Worm (Caenorhabditis elegans) whole organism, L4 larva: Measurements from ENCODE around the gene T06D4.1.

Experiments used
- F26F4.8 ChIP-seq: fragments of 200-800 bp; sonication (Bioruptor generic); conservative IDR thresholded peaks from 2 replicates; pipeline ENCODE4 v1.3.6; 2022; ENCODE audit warnings: missing genetic modification characterization, missing compliant biosample characterization
- F44E2.7 ChIP-seq: fragments of 200-800 bp; sonication (Bioruptor generic); IDR thresholded peaks from 2 replicates; pipeline ENCODE4 v2.1.2; 2022; ENCODE audit warnings: missing genetic modification characterization, missing compliant biosample characterization
- F49E8.2 ChIP-seq: sonication (generic microtip); optimal IDR thresholded peaks from 2 replicates; lab custom pipeline; 2016; ENCODE audit warnings: missing compliant biosample characterization, mild to moderate bottlenecking, missing genetic modification characterization, borderline replicate concordance
- T20F7.1 ChIP-seq: fragments of 200-800 bp; sonication (Bioruptor generic); optimal IDR thresholded peaks from 2 replicates; lab custom pipeline; 2018; ENCODE audit warnings: mild to moderate bottlenecking, missing genetic modification characterization, missing compliant biosample characterization
- T26A8.4 ChIP-seq: fragments of 200-800 bp; sonication (Bioruptor generic); IDR thresholded peaks from 2 replicates; pipeline ENCODE4 v1.3.6; 2022; ENCODE audit warnings: missing genetic modification characterization, missing compliant biosample characterization
- Y105C5A.15 ChIP-seq: fragments of 200-800 bp; sonication (Bioruptor generic); IDR thresholded peaks from 2 replicates; pipeline ENCODE4 v1.3.6; 2022; ENCODE audit warnings: missing genetic modification characterization, missing compliant biosample characterization
- Y48G9A.11 ChIP-seq: fragments of 200-800 bp; sonication (Bioruptor generic); IDR thresholded peaks from 2 replicates; pipeline ENCODE4 v1.3.6; 2022; ENCODE audit warnings: missing genetic modification reagents, missing genetic modification characterization, missing compliant biosample characterization
- Y5F2A.4 ChIP-seq: fragments of 200-800 bp; sonication (Bioruptor generic); optimal IDR thresholded peaks from 2 replicates; lab custom pipeline; 2018; ENCODE audit warnings: mild to moderate bottlenecking, missing genetic modification characterization, missing compliant biosample characterization
- arid-1 ChIP-seq: fragments of 200-800 bp; sonication (Bioruptor generic); conservative IDR thresholded peaks from 2 replicates; pipeline ENCODE4 v1.3.6; 2022; ENCODE audit warnings: missing genetic modification reagents, missing genetic modification characterization, missing compliant biosample characterization
- ceh-28 ChIP-seq: fragments of 150-350 bp; optimal IDR thresholded peaks from 2 replicates; lab custom pipeline; 2014; ENCODE audit warnings: missing biosample characterization, missing genetic modification reagents, missing genetic modification characterization
- ceh-32 ChIP-seq: sonication (generic microtip); optimal IDR thresholded peaks from 2 replicates; lab custom pipeline; 2016; ENCODE audit warnings: mild to moderate bottlenecking, missing genetic modification characterization, missing compliant biosample characterization; ENCODE audit not compliant: poor library complexity
- ceh-62 ChIP-seq: sonication (generic microtip); optimal IDR thresholded peaks from 2 replicates; lab custom pipeline; 2017; ENCODE audit warnings: missing biosample characterization, missing genetic modification characterization
- ctbp-1 ChIP-seq: fragments of 200-800 bp; sonication (Bioruptor generic); IDR thresholded peaks from 2 replicates; pipeline ENCODE4 v1.3.6; 2022; ENCODE audit warnings: missing genetic modification reagents, missing genetic modification characterization, missing compliant biosample characterization
- dmd-8 ChIP-seq: fragments of 200-800 bp; sonication (Bioruptor generic); IDR thresholded peaks from 2 replicates; pipeline ENCODE4 v1.3.6; 2022; ENCODE audit warnings: missing genetic modification characterization, missing compliant biosample characterization
- dpl-1 ChIP-seq: fragments of 150-350 bp; optimal IDR thresholded peaks from 2 replicates; lab custom pipeline; 2014; ENCODE audit warnings: missing biosample characterization, missing genetic modification reagents, missing genetic modification characterization
- dve-1 ChIP-seq: sonication (generic microtip); optimal IDR thresholded peaks from 2 replicates; lab custom pipeline; 2017; ENCODE audit warnings: antibody characterized with exemption, mild to moderate bottlenecking, missing genetic modification characterization, missing compliant biosample characterization; ENCODE audit not compliant: insufficient read depth
- egl-27 ChIP-seq: sonication (generic microtip); optimal IDR thresholded peaks from 3 replicates; lab custom pipeline; 2017; ENCODE audit warnings: missing biosample characterization, missing genetic modification reagents, missing genetic modification characterization
- fkh-10 ChIP-seq: fragments of 150-350 bp; optimal IDR thresholded peaks from 2 replicates; lab custom pipeline; 2014; ENCODE audit warnings: missing biosample characterization, missing genetic modification reagents, missing genetic modification characterization
- jun-1 ChIP-seq: fragments of 150-350 bp; optimal IDR thresholded peaks from 2 replicates; lab custom pipeline; 2014; ENCODE audit warnings: missing biosample characterization, missing genetic modification reagents, missing genetic modification characterization
- lin-1 ChIP-seq: fragments of 200-800 bp; sonication (Bioruptor generic); IDR thresholded peaks from 2 replicates; pipeline ENCODE4 v1.3.6; 2022; ENCODE audit warnings: missing genetic modification reagents, missing genetic modification characterization, missing compliant biosample characterization
- lin-13 ChIP-seq: fragments of 150-350 bp; optimal IDR thresholded peaks from 2 replicates; lab custom pipeline; 2014; ENCODE audit warnings: missing biosample characterization, missing genetic modification reagents, missing genetic modification characterization
- lin-15B ChIP-seq: fragments of 150-350 bp; sonication (generic microtip); optimal IDR thresholded peaks from 3 replicates; lab custom pipeline; 2014; ENCODE audit warnings: missing biosample characterization, missing genetic modification characterization
- lin-39 ChIP-seq: fragments of 150-350 bp; optimal IDR thresholded peaks from 2 replicates; lab custom pipeline; 2014; ENCODE audit warnings: missing biosample characterization, missing genetic modification reagents, missing genetic modification characterization
- mdl-1 ChIP-seq, 2 experiments: fragments of 150-350 bp in 1 of 2; sonication (generic microtip) in 1 of 2; optimal IDR thresholded peaks; 2 replicates each; lab custom pipeline; 2014 to 2017; ENCODE audit warnings: missing biosample characterization in 2 of 2, missing genetic modification characterization in 2 of 2
- mdt-29 ChIP-seq: fragments of 200-800 bp; sonication (Bioruptor generic); IDR thresholded peaks from 2 replicates; pipeline ENCODE4 v1.3.6; 2022; ENCODE audit warnings: missing genetic modification reagents, missing genetic modification characterization, missing compliant biosample characterization
- mes-2 ChIP-seq: sonication (generic microtip); optimal IDR thresholded peaks from 2 replicates; lab custom pipeline; 2016; ENCODE audit warnings: missing genotype, mild to moderate bottlenecking, missing genetic modification characterization, missing compliant biosample characterization; ENCODE audit not compliant: poor library complexity, severe bottlenecking
- mxl-3 ChIP-seq: fragments of 200-800 bp; sonication (Bioruptor generic); optimal IDR thresholded peaks from 2 replicates; lab custom pipeline; 2018; ENCODE audit warnings: mild to moderate bottlenecking, missing genetic modification characterization, missing compliant biosample characterization
- nhr-28 ChIP-seq: fragments of 150-350 bp; optimal IDR thresholded peaks from 2 replicates; lab custom pipeline; 2014; ENCODE audit warnings: missing biosample characterization, missing genetic modification characterization
- nhr-77 ChIP-seq: fragments of 150-350 bp; optimal IDR thresholded peaks from 2 replicates; lab custom pipeline; 2014; ENCODE audit warnings: missing biosample characterization, missing genetic modification characterization
- pqm-1 ChIP-seq: sonication (generic microtip); optimal IDR thresholded peaks from 2 replicates; lab custom pipeline; 2017; ENCODE audit warnings: missing biosample characterization, missing genetic modification characterization
- rbr-2 ChIP-seq: sonication (generic microtip); optimal IDR thresholded peaks from 2 replicates; lab custom pipeline; 2016; ENCODE audit warnings: missing genotype, missing genetic modification characterization, missing compliant biosample characterization
- set-16 ChIP-seq: fragments of 200-800 bp; sonication (Bioruptor generic); IDR thresholded peaks from 2 replicates; pipeline ENCODE4 v1.3.6; 2022; ENCODE audit warnings: missing genetic modification reagents, missing genetic modification characterization, missing compliant biosample characterization
- skn-1 ChIP-seq: fragments of 150-350 bp; optimal IDR thresholded peaks from 2 replicates; lab custom pipeline; 2014; ENCODE audit warnings: missing biosample characterization, missing genetic modification characterization
- tra-1 ChIP-seq: fragments of 200-800 bp; sonication (Bioruptor generic); IDR thresholded peaks from 2 replicates; pipeline ENCODE4 v1.3.6; 2022; ENCODE audit warnings: missing genetic modification reagents, missing genetic modification characterization, missing compliant biosample characterization
- unc-62 ChIP-seq, 3 experiments: fragments of 150-350 bp in 1 of 3; sonication (generic microtip); optimal IDR thresholded peaks in 2 of 3; peaks in 1 of 3; 1 replicate in 1 of 3; 2 replicates in 2 of 3; lab custom pipeline; 2014 to 2017; ENCODE audit warnings: missing biosample characterization in 3 of 3, missing genetic modification characterization in 3 of 3, missing genetic modification reagents in 3 of 3, missing genotype in 1 of 3
- zip-2 ChIP-seq: fragments of 150-350 bp; optimal IDR thresholded peaks from 2 replicates; lab custom pipeline; 2014; ENCODE audit warnings: missing biosample characterization, missing genetic modification characterization
- ztf-7 ChIP-seq: fragments of 150-350 bp; optimal IDR thresholded peaks from 2 replicates; lab custom pipeline; 2014; ENCODE audit warnings: missing biosample characterization, missing genetic modification characterization

The T06D4.1 gene

ce11 chrII:3402854-3403253, 21.2 kb downstream of the T06D4.1 start, which contains the start of gene nep-10:
TSS of gene nep-10 (minus strand) at chrII:3402954.
- TF ChIP-seq dpl-1 (GFP tag; lab: Kevin White, UChicago) (no peak), ctbp-1 (GFP tag; lab: Robert Waterston, UW) (no peak), Y48G9A.11 (GFP tag; lab: Robert Waterston, UW) (no peak), ceh-28 (tag; lab: Kevin White, UChicago) (no peak), lin-1 (GFP tag; lab: Robert Waterston, UW) (no peak), dve-1 (tag; lab: Kevin White, UChicago) (no peak), zip-2 (tag; lab: Kevin White, UChicago) (no peak), ceh-62 (tag; lab: Kevin White, UChicago) (no peak), set-16 (no peak), egl-27 (tag; lab: Kevin White, UChicago) (no peak), fkh-10 (GFP tag; lab: Kevin White, UChicago) (no peak), lin-39 (tag; lab: Kevin White, UChicago) (no peak), Y5F2A.4 (GFP tag; lab: Kevin White, UChicago) (no peak), skn-1 (tag; lab: Kevin White, UChicago) (no peak), nhr-28 (tag; lab: Kevin White, UChicago) (no peak)

DNA sequence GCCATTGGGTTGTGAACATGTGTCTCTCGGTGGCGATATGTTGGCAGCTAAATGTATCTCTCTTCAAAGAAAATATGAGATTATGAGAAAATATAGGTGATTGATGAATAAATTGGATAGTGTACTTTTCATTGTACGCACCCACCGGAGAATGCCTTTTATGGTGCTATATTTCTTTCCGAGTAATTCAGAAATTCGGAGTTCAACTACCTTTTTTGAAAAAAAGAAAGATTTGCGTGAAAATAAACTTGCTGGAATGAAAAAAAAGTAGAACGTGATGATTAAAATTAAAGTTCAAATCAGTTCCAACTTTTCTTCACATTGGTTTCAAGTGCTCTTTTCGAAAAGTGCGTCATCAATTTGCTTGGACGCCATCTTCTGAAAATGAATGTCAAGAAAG, 21.9 kb downstream of the T06D4.1 start, which contains the start of gene nep-8:
TSS of gene nep-8 (plus strand) at position 301 of the 400 bp plus-strand sequence.
- no peak for TF ChIP-seq mdt-29 (GFP tag; lab: Robert Waterston, UW)
- TF ChIP-seq ceh-28 (tag; lab: Kevin White, UChicago): no peak
- no peak for TF ChIP-seq F26F4.8 (GFP tag; lab: Robert Waterston, UW)
- TF ChIP-seq lin-15B (tag; lab: Kevin White, UChicago): no peak
- no peak for TF ChIP-seq unc-62 (GFP tag; optimal IDR thresholded peaks at IDR 0.05 in 1 of 2; lab: Kevin White, UChicago)
- TF ChIP-seq unc-62 (tag; optimal IDR thresholded peaks at IDR 0.05; lab: Kevin White, UChicago): no peak
- no peak for TF ChIP-seq F44E2.7

- TF ChIP-seq T20F7.1 (no peak), jun-1 (tag; lab: Kevin White, UChicago) (no peak), ceh-32 (no peak), arid-1 (GFP tag; lab: Robert Waterston, UW) (no peak), mxl-3 (no peak), pqm-1 (tag; lab: Kevin White, UChicago) (no peak), F49E8.2 (tag; lab: Kevin White, UChicago) (no peak), nhr-77 (no peak), F26F4.8 (GFP tag; lab: Robert Waterston, UW) (no peak), T26A8.4 (GFP tag; lab: Robert Waterston, UW) (no peak), tra-1 (GFP tag; lab: Robert Waterston, UW) (no peak), mes-2 (no peak)
These were observed 32.8 kb downstream of the T06D4.1 start, which contains the start of the genes F18A12.7 and F18A12.2 for ce11 chrII:3414383-3414910. TSS of gene F18A12.7 (minus strand) at chrII:3414483. TSS of gene F18A12.2 (plus strand) at chrII:3414860.

- TF ChIP-seq F49E8.2 (tag; lab: Kevin White, UChicago): no peak
- no peak for TF ChIP-seq Y48G9A.11 (GFP tag; lab: Robert Waterston, UW)
- no peak for TF ChIP-seq dmd-8 (GFP tag; lab: Robert Waterston, UW)
- TF ChIP-seq ztf-7: no peak
- no peak for TF ChIP-seq tra-1 (GFP tag; lab: Robert Waterston, UW)
- TF ChIP-seq ceh-28 (tag; lab: Kevin White, UChicago): no peak
- TF ChIP-seq lin-13 (GFP tag; lab: Kevin White, UChicago): no peak
- TF ChIP-seq unc-62 (GFP tag; optimal IDR thresholded peaks at IDR 0.05 in 1 of 2; lab: Kevin White, UChicago): no peak
- TF ChIP-seq unc-62 (tag; optimal IDR thresholded peaks at IDR 0.05; lab: Kevin White, UChicago): no peak
- TF ChIP-seq lin-15B (tag; lab: Kevin White, UChicago): no peak
- no peak for TF ChIP-seq Y105C5A.15
- no peak for TF ChIP-seq mdl-1 (tag; optimal IDR thresholded peaks at IDR 0.05; lab: Kevin White, UChicago)
- no peak for TF ChIP-seq rbr-2 (tag; lab: Kevin White, UChicago)
These were observed 34.9 kb downstream of the T06D4.1 start, which contains the start of gene nep-6 for ce11 chrII:3416528-3416927. TSS of gene nep-6 (plus strand) at chrII:3416828.
